Fruit fly (Drosophila melanogaster): ENCODE data around the gene Frq1.

The Frq1 gene

DNA sequence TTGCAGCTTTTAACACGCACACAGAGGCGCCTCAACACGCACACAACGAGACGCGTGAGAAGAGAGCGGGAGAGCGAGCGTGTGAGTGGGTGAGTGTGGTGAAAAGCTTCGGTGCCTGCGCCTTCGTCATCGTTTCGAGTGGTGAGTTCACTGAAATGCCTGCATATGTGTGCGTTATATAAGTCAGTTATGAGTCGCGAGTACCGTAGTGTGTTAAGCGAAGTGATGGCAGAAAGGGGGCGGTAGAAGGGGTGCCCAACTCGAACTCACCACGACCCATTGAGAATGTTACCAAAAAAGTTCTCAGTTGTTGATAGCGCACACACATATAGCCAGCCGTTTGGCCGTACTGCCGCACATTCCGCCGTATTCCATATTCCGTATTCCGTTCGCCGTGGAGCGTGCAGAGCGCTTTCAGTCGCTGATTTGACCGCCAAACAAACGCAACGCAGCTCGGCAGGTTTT, at the start of gene Frq1:
Gene Frq1 (plus strand): TSS at position 415 of the 465 bp plus-strand sequence.
- TF ChIP-seq corto (GFP tag; optimal IDR thresholded peaks at IDR 0.05) (no peak), Med (GFP tag) (peak; percentile 73), Pdp1 (GFP tag; optimal IDR thresholded peaks at IDR 0.05) (peak in 1 of 2 experiments; percentile 94), CG8290 (GFP tag; optimal IDR thresholded peaks at IDR 0.05) (no peak), CG8290 (tag; optimal IDR thresholded peaks at IDR 0.05) (peak in 1 of 2 experiments; percentile 27), cg (GFP tag; optimal IDR thresholded peaks at IDR 0.05) (peak; percentile 44), CG30431 (GFP tag; optimal IDR thresholded peaks at IDR 0.05) (no peak), CG13894 (tag; optimal IDR thresholded peaks at IDR 0.05) (peak; percentile 21), abd-A (tag; optimal IDR thresholded peaks at IDR 0.05) (peak; percentile 74), sd (tag; optimal IDR thresholded peaks at IDR 0.05) (peak; percentile 22), CG12299 (tag; optimal IDR thresholded peaks at IDR 0.05) (no peak), Trl (optimal IDR thresholded peaks at IDR 0.05) (peak; percentile 25 to 31), Trl (GFP tag; optimal IDR thresholded peaks at IDR 0.05) (no peak), crc (GFP tag; optimal IDR thresholded peaks at IDR 0.05) (no peak), crol (GFP tag; IDR thresholded peaks at IDR 0.05) (peak; percentile 61), CG4404 (GFP tag; IDR thresholded peaks at IDR 0.05) (no peak), Deaf1 (tag; optimal IDR thresholded peaks at IDR 0.05) (peak; percentile 41), Adf1 (GFP tag; IDR thresholded peaks at IDR 0.05) (no peak), chinmo (GFP tag; IDR thresholded peaks at IDR 0.05; ENCODE audit: partially characterized antibody) (0 out of 4 replicates have a peak, but pooled peaks have one; percentile 39)

DNA sequence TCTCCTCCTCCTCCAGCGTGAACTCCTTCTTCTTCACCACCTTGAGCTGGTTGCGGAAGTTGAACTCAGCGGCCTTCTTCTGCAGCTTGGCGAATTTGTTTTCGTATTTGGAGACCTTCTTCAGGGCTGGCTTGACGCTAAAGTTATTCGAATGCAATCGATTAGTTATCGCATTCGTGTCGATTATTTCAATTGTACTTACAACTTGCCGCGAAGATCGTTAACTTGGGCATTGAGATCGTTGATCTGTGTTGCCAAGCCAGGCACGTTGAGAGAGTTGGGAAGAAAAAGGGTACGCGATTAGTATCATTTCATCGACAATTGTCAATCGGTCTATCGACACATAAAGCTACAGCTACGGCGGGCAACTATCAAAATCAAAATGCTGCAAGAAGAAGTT, 48.5 kb upstream of the Frq1 start:
- TF ChIP-seq Dll (GFP tag; IDR thresholded peaks at IDR 0.05; ENCODE audit: partially characterized antibody) (peak; percentile 20; the same call in 1 of the 4 replicates), BEAF-32 (GFP tag; optimal IDR thresholded peaks at IDR 0.05) (peak; percentile 7), Med (GFP tag) (peak; percentile 10), HLH4C (GFP tag; IDR thresholded peaks at IDR 0.05; ENCODE audit: partially characterized antibody) (peak; percentile 47; the same call in 1 of the 3 replicates), hb (GFP tag; IDR thresholded peaks at IDR 0.05; ENCODE audit: partially characterized antibody) (peak; percentile 53; the same call in 1 of the 3 replicates), nerfin-2 (GFP tag; IDR thresholded peaks at IDR 0.05; ENCODE audit: partially characterized antibody) (peak; percentile 58; the same call in 1 of the 2 replicates), E2f2 (GFP tag; IDR thresholded peaks at IDR 0.05) (0 out of 2 replicates have a peak, but pooled peaks have one; percentile 21), CG34224 (GFP tag; IDR thresholded peaks at IDR 0.05; ENCODE audit: partially characterized antibody) (0 out of 3 replicates have a peak, but pooled peaks have one; percentile 9), CG8290 (GFP tag; optimal IDR thresholded peaks at IDR 0.05) (no peak), CG8290 (tag; optimal IDR thresholded peaks at IDR 0.05) (no peak), CG16813 (GFP tag; IDR thresholded peaks at IDR 0.05; ENCODE audit: partially characterized antibody) (peak; percentile 31; the same call in 1 of the 3 replicates), Doc3 (GFP tag; IDR thresholded peaks at IDR 0.05; ENCODE audit: partially characterized antibody) (no peak), CG15269 (tag; optimal IDR thresholded peaks at IDR 0.05) (no peak)

- TF ChIP-seq CG8290 (GFP tag; optimal IDR thresholded peaks at IDR 0.05) (peak; percentile 58), CG8290 (tag; optimal IDR thresholded peaks at IDR 0.05) (no peak), MESR4 (GFP tag; optimal IDR thresholded peaks at IDR 0.05) (no peak), Blimp-1 (GFP tag; optimal IDR thresholded peaks at IDR 0.05) (no peak), Opbp (GFP tag; IDR thresholded peaks at IDR 0.05; ENCODE audit: partially characterized antibody) (no peak), Dref (GFP tag; IDR thresholded peaks at IDR 0.05) (0 out of 2 replicates have a peak, but pooled peaks have one; percentile 35), bigmax (GFP tag; optimal IDR thresholded peaks at IDR 0.05) (peak; percentile 79)
Observed at dm6 chrX:18108676-18109075, 46.5 kb upstream of the Frq1 start.

DNA sequence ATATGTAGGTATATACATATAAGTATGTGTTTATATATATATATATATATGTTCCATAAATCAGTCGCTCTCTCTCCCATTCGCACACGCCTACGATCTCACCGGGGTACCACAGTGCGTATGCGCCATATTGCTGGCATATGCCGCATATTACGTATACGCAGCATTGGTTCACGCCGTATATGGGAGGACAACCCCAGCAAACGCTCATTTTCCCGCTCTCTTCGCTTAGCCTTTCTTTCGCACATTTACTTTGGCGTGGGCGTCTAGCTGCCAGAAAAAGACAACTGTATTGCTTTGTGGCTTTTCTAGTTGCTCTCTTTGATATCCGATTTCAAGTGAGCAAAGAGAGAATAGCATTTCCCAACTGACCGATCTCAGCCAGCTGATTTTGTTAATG, 40.4 kb upstream of the Frq1 start:
- TF ChIP-seq CG1647 (GFP tag; optimal IDR thresholded peaks at IDR 0.05) (no peak), CG10321 (GFP tag; IDR thresholded peaks at IDR 0.05) (peak; percentile 71), sr (GFP tag; IDR thresholded peaks at IDR 0.05) (peak; percentile 61; the same call in 2 of the 3 replicates), sd (tag; optimal IDR thresholded peaks at IDR 0.05) (no peak), so (GFP tag; IDR thresholded peaks at IDR 0.05) (0 out of 3 replicates have a peak, but pooled peaks have one; percentile 61), sens (GFP tag) (peak; percentile 5), Ets65A (GFP tag) (peak; percentile 57), CG7372 (GFP tag; IDR thresholded peaks at IDR 0.05) (peak; percentile 91), Trl (optimal IDR thresholded peaks at IDR 0.05) (peak in 1 of 2 experiments; percentile 19), Trl (GFP tag; optimal IDR thresholded peaks at IDR 0.05) (no peak), ci (GFP tag; IDR thresholded peaks at IDR 0.05) (0 out of 3 replicates have a peak, but pooled peaks have one; percentile 19), Dbx (GFP tag; IDR thresholded peaks at IDR 0.05) (no peak), Deaf1 (tag; optimal IDR thresholded peaks at IDR 0.05) (peak; percentile 20)

All from whole organism, embryonic.